Fruit fly (Drosophila melanogaster) whole organism, larva: ENCODE data around the gene CG4553.

Experiments
- noc ChIP-seq: fragments of 200-800 bp; sonication (Bioruptor generic); optimal IDR thresholded peaks from 3 replicates; lab custom pipeline; 2019; ENCODE audit warnings: missing biosample characterization, mild to moderate bottlenecking, missing genetic modification characterization, moderate library complexity

The CG4553 gene

dm6 chr3R:25447451-25447850, 29.3 kb downstream of the CG4553 start:
- TF ChIP-seq noc (tag; lab: Kevin White, UChicago), result no peak

- TF ChIP-seq noc (tag; lab: Kevin White, UChicago), result no peak
Measured at dm6 chr3R:25446482-25447300, 30.0 kb downstream of the CG4553 start.

DNA sequence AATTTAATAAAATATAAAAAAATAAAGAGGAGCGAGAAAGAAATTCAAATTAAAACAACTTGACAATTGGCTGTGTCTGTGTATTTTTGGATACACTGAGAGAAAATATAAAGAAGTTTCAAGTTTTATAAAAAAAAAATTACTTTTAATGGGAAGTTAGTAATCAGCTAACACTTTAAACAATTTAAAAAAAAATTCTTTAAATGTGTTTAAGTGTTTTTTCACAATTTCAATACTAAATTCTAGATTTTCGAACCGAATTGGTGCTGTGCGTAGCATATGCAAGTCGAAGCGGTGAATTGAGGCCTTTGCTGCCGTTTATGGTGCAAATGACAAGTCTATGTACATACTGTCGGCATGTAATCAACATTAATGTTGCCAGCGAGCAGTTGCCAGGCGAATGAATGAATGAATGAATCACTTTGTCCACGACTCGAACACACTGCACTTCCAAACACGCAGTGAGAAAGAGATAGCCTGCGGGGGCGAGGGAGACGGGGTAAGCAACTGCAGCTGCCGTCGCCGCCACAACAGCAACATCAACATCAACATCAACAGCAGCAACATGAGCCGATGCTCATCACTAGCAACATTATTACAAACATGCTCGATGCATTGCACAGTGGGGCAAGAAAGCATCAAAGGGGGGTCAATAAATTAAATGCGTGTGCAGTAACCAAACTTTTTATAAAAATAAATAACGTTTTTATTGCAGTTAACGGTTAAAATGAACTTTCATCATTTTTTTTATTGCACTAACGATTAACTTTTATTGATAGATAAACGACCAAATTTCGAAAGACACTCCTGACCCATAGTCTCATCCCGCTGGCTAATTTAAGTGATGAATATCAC, 30.9 kb downstream of the CG4553 start:
- no peak for TF ChIP-seq noc (tag; lab: Kevin White, UChicago)

DNA sequence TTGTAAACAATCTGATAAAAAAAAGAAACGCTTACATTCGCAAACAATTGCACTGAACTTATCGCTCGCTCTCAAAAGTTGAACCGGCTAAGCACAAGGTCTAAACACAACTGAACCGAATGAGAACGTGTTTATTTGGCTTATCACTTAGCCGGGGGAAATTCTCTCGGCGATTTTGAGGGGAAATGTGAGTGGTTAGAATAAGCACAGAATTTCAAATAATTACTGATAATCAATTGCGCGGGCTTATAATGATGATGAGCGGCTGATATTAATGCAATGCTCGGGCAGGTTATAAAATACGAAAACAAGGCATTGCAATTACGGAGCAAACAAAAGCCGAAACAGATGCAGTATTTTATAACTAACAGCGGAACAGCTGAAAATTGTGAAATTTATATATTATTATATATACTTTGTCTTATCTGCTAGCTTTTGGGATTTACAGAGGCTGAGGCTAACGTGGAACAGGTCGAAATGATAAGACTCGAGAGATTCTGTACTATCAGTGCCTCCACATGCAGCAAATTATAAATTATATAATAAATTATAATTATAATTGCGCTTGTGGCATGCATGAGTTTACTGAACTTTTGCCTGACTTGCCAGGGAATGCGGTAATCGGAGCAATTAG, 38.2 kb downstream of the CG4553 start:
- TF ChIP-seq noc (tag; lab: Kevin White, UChicago), result no peak

DNA sequence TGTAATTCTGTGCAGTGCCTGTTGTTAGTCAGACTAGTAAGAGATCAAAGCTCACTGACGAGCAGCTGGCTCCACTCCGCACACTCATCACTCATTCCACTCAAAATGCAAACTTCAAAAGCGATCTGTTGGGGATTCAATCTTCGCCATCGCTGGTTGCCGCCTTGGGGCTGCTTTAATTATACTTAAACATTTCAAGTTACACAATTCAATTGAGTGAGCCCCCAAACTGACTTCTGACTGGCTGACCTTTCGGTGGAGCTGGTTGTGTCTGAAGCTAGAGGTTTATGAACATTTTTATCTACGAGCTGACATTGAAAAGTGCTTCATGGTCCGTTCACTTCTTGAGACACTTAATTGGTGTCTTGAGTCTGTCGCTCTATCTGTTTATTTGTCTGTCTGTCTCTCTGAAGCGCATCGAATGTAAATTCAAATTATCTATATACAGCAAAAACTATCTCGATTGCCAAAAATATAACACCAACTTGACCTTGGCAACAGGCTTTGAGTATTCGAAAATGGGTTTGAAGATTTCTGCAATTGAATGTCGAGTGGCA, 39.4 kb downstream of the CG4553 start:
- no peak for TF ChIP-seq noc (tag; lab: Kevin White, UChicago)

DNA sequence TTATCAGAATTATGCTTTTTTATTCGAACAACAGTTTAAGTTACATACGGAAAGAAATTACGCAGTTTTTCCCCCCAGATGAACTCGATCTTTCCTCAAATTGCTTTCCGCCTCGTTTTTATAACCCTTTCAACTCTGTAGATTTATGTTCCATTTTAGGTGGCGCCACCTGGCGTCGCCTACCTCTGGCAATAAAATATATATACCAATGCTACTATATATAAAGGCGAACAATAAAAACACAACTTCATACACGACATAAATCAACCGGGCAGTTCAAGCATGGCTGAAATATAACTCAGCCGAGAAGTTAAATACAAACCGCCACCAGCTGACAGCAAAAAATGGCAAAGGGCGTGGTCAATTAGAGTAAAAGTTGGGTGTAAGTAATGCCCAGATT, 49.5 kb downstream of the CG4553 start:
- no peak for TF ChIP-seq noc (tag; lab: Kevin White, UChicago)
